Fruit fly (Drosophila melanogaster) whole organism, embryonic: ENCODE measurements around the gene Sgs5.
A peak's percentile ranks its signal among the peaks of the same experiment; 100 is the strongest.

Source experiments
- Asciz ChIP-seq: fragments of 200-800 bp; sonication (Bioruptor generic); optimal IDR thresholded peaks from 2 replicates; lab custom pipeline; 2017; ENCODE audit warnings: missing biosample characterization, mild to moderate bottlenecking, missing genetic modification characterization, missing genetic modification reagents
- Bdp1 ChIP-seq: fragments of 200-800 bp; sonication (Bioruptor generic); optimal IDR thresholded peaks from 3 replicates; lab custom pipeline; 2016; ENCODE audit warnings: missing biosample characterization, missing genetic modification characterization
- BtbVII ChIP-seq: fragments of 200-800 bp; sonication (Bioruptor generic); optimal IDR thresholded peaks from 3 replicates; lab custom pipeline; 2017; ENCODE audit warnings: missing biosample characterization, mild to moderate bottlenecking, missing genetic modification characterization
- CG11504 ChIP-seq: fragments of 200-800 bp; sonication (Bioruptor generic); optimal IDR thresholded peaks from 3 replicates; lab custom pipeline; 2019; ENCODE audit warnings: missing biosample characterization, mild to moderate bottlenecking, missing genetic modification characterization, moderate library complexity
- CG11696 ChIP-seq: fragments of 200-800 bp; sonication (Bioruptor generic); IDR thresholded peaks from 2 replicates; pipeline ENCODE4 v1.3.6; 2022; ENCODE audit warnings: missing biosample characterization, missing genetic modification characterization
- CG13894 ChIP-seq: fragments of 200-800 bp; sonication (Bioruptor generic); optimal IDR thresholded peaks from 3 replicates; lab custom pipeline; 2018; ENCODE audit warnings: missing biosample characterization, mild to moderate bottlenecking, missing genetic modification characterization, moderate library complexity
- CG14441 ChIP-seq: fragments of 200-800 bp; sonication (Bioruptor generic); IDR thresholded peaks from 2 replicates; pipeline ENCODE4 v1.3.6; 2022; ENCODE audit warnings: missing biosample characterization, missing genetic modification characterization
- CG17359 ChIP-seq: fragments of 200-800 bp; sonication (Bioruptor generic); optimal IDR thresholded peaks from 3 replicates; lab custom pipeline; 2018; ENCODE audit warnings: missing biosample characterization, mild to moderate bottlenecking, missing genetic modification characterization, moderate library complexity
- CG18262 ChIP-seq: fragments of 200-800 bp; optimal IDR thresholded peaks from 3 replicates; lab custom pipeline; 2019; ENCODE audit warnings: missing biosample characterization, mild to moderate bottlenecking, missing genetic modification characterization, moderate library complexity
- CG18764 ChIP-seq: fragments of 200-800 bp; sonication (Bioruptor generic); optimal IDR thresholded peaks from 3 replicates; lab custom pipeline; 2016; ENCODE audit warnings: missing biosample characterization, missing genetic modification characterization
- CG2129 ChIP-seq: fragments of 200-800 bp; sonication (Bioruptor generic); IDR thresholded peaks from 2 replicates; pipeline ENCODE4 v1.3.6; 2022; ENCODE audit warnings: missing biosample characterization, missing genetic modification characterization; ENCODE audit not compliant: partially characterized antibody
- CG2678 ChIP-seq: fragments of 200-800 bp; sonication (Bioruptor generic); optimal IDR thresholded peaks from 3 replicates; lab custom pipeline; 2019; ENCODE audit warnings: missing biosample characterization, mild to moderate bottlenecking, missing genetic modification characterization, moderate library complexity
- CG3281 ChIP-seq: fragments of 200-800 bp; sonication (Bioruptor generic); optimal IDR thresholded peaks from 3 replicates; lab custom pipeline; 2017; ENCODE audit warnings: missing biosample characterization, mild to moderate bottlenecking, missing genetic modification characterization
- CG4404 ChIP-seq: fragments of 200-800 bp; sonication (Bioruptor generic); IDR thresholded peaks from 2 replicates; pipeline ENCODE4 v1.3.6; 2022; ENCODE audit warnings: missing biosample characterization, missing genetic modification characterization
- CG5245 ChIP-seq: fragments of 200-800 bp; sonication (Bioruptor generic); optimal IDR thresholded peaks from 3 replicates; lab custom pipeline; 2016; ENCODE audit warnings: missing biosample characterization, missing genetic modification characterization
- CG7839 ChIP-seq: fragments of 200-800 bp; sonication (Bioruptor generic); optimal IDR thresholded peaks from 3 replicates; lab custom pipeline; 2018; ENCODE audit warnings: missing biosample characterization, mild to moderate bottlenecking, missing genetic modification characterization, moderate library complexity
- CG9437 ChIP-seq: fragments of 200-800 bp; sonication (Bioruptor generic); optimal IDR thresholded peaks from 2 replicates; lab custom pipeline; 2018; ENCODE audit warnings: missing biosample characterization, mild to moderate bottlenecking, missing genetic modification characterization
- CG9876 ChIP-seq: fragments of 200-800 bp; sonication (Bioruptor generic); optimal IDR thresholded peaks from 2 replicates; lab custom pipeline; 2016; ENCODE audit warnings: missing biosample characterization, missing genetic modification characterization
- Camta ChIP-seq: fragments of 200-800 bp; sonication (Bioruptor generic); optimal IDR thresholded peaks from 2 replicates; lab custom pipeline; 2016; ENCODE audit warnings: missing biosample characterization, missing genetic modification characterization
- Deaf1 ChIP-seq: fragments of 200-800 bp; optimal IDR thresholded peaks from 3 replicates; lab custom pipeline; 2019; ENCODE audit warnings: missing biosample characterization, mild to moderate bottlenecking, missing genetic modification characterization, moderate library complexity
- Doc2 ChIP-seq: fragments of 200-800 bp; sonication (Bioruptor generic); IDR thresholded peaks from 2 replicates; pipeline ENCODE4 v1.3.6; 2022; ENCODE audit warnings: missing biosample characterization, missing genetic modification characterization
- Ets65A ChIP-seq: fragments of 200-800 bp; sonication (Bioruptor generic); peaks from one replicate; lab custom pipeline; 2016; ENCODE audit warnings: missing biosample characterization, missing genetic modification characterization
- HLH54F ChIP-seq: fragments of 200-800 bp; sonication (Bioruptor generic); optimal IDR thresholded peaks from 3 replicates; lab custom pipeline; 2016; ENCODE audit warnings: missing biosample characterization, missing genetic modification characterization
- Jarid2 ChIP-seq: fragments of 200-800 bp; sonication (Bioruptor generic); optimal IDR thresholded peaks from 3 replicates; lab custom pipeline; 2017; ENCODE audit warnings: mild to moderate bottlenecking, missing biosample characterization, missing genetic modification reagents, missing genetic modification characterization
- Mes4 ChIP-seq: fragments of 200-800 bp; sonication (Bioruptor generic); optimal IDR thresholded peaks from 2 replicates; lab custom pipeline; 2016; ENCODE audit warnings: missing biosample characterization, missing genetic modification characterization
- NC2α ChIP-seq: fragments of 200-800 bp; sonication (Bioruptor generic); optimal IDR thresholded peaks from 2 replicates; lab custom pipeline; 2016; ENCODE audit warnings: missing biosample characterization, missing genetic modification characterization
- NfI ChIP-seq: fragments of 200-800 bp; sonication (Bioruptor generic); optimal IDR thresholded peaks from 3 replicates; lab custom pipeline; 2018; ENCODE audit warnings: missing biosample characterization, mild to moderate bottlenecking, missing genetic modification characterization, moderate library complexity
- abd-A ChIP-seq: fragments of 200-800 bp; sonication (Bioruptor generic); optimal IDR thresholded peaks from 3 replicates; lab custom pipeline; 2019; ENCODE audit warnings: missing biosample characterization, mild to moderate bottlenecking, missing genetic modification characterization, moderate library complexity
- amos ChIP-seq: fragments of 200-800 bp; sonication (Bioruptor generic); IDR thresholded peaks from 2 replicates; pipeline ENCODE4 v1.3.6; 2022; ENCODE audit warnings: missing biosample characterization, missing genetic modification characterization; ENCODE audit not compliant: partially characterized antibody
- az2 ChIP-seq: fragments of 200-800 bp; sonication (Bioruptor generic); optimal IDR thresholded peaks from 3 replicates; lab custom pipeline; 2016; ENCODE audit warnings: missing biosample characterization, missing genetic modification characterization
- bigmax ChIP-seq: fragments of 200-800 bp; sonication (Bioruptor generic); optimal IDR thresholded peaks from 2 replicates; lab custom pipeline; 2018; ENCODE audit warnings: missing biosample characterization, mild to moderate bottlenecking, missing genetic modification characterization
- crol ChIP-seq: fragments of 200-800 bp; sonication (Bioruptor generic); IDR thresholded peaks from 2 replicates; pipeline ENCODE4 v1.3.6; 2022; ENCODE audit warnings: missing biosample characterization, missing genetic modification characterization
- en ChIP-seq: fragments of 200-800 bp; sonication (Bioruptor generic); optimal IDR thresholded peaks from 2 replicates; lab custom pipeline; 2016; ENCODE audit warnings: missing biosample characterization, missing genetic modification characterization
- gcm ChIP-seq: fragments of 200-800 bp; sonication (Bioruptor generic); optimal IDR thresholded peaks from 2 replicates; lab custom pipeline; 2019; ENCODE audit warnings: missing biosample characterization, mild to moderate bottlenecking, missing genetic modification characterization, moderate library complexity
- gem ChIP-seq: fragments of 200-800 bp; sonication (Bioruptor generic); optimal IDR thresholded peaks from 2 replicates; lab custom pipeline; 2019; ENCODE audit warnings: missing biosample characterization, mild to moderate bottlenecking, missing genetic modification characterization, moderate library complexity
- grn ChIP-seq: fragments of 200-800 bp; sonication (Bioruptor generic); optimal IDR thresholded peaks from 3 replicates; lab custom pipeline; 2017; ENCODE audit warnings: missing biosample characterization, missing genetic modification characterization
- gro ChIP-seq: fragments of 200-800 bp; sonication (Bioruptor generic); optimal IDR thresholded peaks from 2 replicates; lab custom pipeline; 2016; ENCODE audit warnings: missing biosample characterization, missing genetic modification characterization
- hb ChIP-seq: fragments of 200-800 bp; sonication (Bioruptor generic); IDR thresholded peaks from 3 replicates; pipeline ENCODE4 v1.3.6; 2022; ENCODE audit warnings: missing biosample characterization, missing genetic modification characterization; ENCODE audit not compliant: partially characterized antibody
- inv ChIP-seq: fragments of 200-800 bp; sonication (Bioruptor generic); IDR thresholded peaks from 2 replicates; pipeline ENCODE4 v1.3.6; 2022; ENCODE audit warnings: missing biosample characterization, missing genetic modification characterization; ENCODE audit not compliant: partially characterized antibody
- lab ChIP-seq: fragments of 200-800 bp; sonication (Bioruptor generic); optimal IDR thresholded peaks from 3 replicates; lab custom pipeline; 2017; ENCODE audit warnings: missing biosample characterization, missing genetic modification characterization, mild to moderate bottlenecking, moderate library complexity, missing genetic modification reagents
- lbe ChIP-seq: fragments of 200-800 bp; sonication (Bioruptor generic); optimal IDR thresholded peaks from 2 replicates; lab custom pipeline; 2016; ENCODE audit warnings: missing biosample characterization, mild to moderate bottlenecking, missing genetic modification characterization
- pita ChIP-seq: fragments of 200-800 bp; sonication (Bioruptor generic); optimal IDR thresholded peaks from 2 replicates; lab custom pipeline; 2017; ENCODE audit warnings: missing biosample characterization, mild to moderate bottlenecking, missing genetic modification characterization
- pum ChIP-seq: fragments of 200-800 bp; sonication (Bioruptor generic); optimal IDR thresholded peaks from 2 replicates; lab custom pipeline; 2016; ENCODE audit warnings: missing biosample characterization, missing genetic modification characterization
- repo ChIP-seq: fragments of 200-800 bp; sonication (Bioruptor generic); optimal IDR thresholded peaks from 2 replicates; lab custom pipeline; 2016; ENCODE audit warnings: missing biosample characterization, missing genetic modification characterization
- sd ChIP-seq: fragments of 200-800 bp; sonication (Bioruptor generic); optimal IDR thresholded peaks from 3 replicates; lab custom pipeline; 2018; ENCODE audit warnings: missing biosample characterization, mild to moderate bottlenecking, missing genetic modification characterization, moderate library complexity
- sim ChIP-seq: fragments of 200-800 bp; sonication (Bioruptor generic); IDR thresholded peaks from 2 replicates; pipeline ENCODE4 v1.3.6; 2022; ENCODE audit warnings: missing biosample characterization, missing genetic modification characterization
- slp2 ChIP-seq: fragments of 200-800 bp; sonication (Bioruptor generic); optimal IDR thresholded peaks from 2 replicates; lab custom pipeline; 2016; ENCODE audit warnings: missing biosample characterization, missing genetic modification characterization
- wdn ChIP-seq: fragments of 200-800 bp; sonication (Bioruptor generic); IDR thresholded peaks from 2 replicates; pipeline ENCODE4 v1.3.6; 2022; ENCODE audit warnings: missing biosample characterization, missing genetic modification characterization

Sgs5 gene

DNA sequence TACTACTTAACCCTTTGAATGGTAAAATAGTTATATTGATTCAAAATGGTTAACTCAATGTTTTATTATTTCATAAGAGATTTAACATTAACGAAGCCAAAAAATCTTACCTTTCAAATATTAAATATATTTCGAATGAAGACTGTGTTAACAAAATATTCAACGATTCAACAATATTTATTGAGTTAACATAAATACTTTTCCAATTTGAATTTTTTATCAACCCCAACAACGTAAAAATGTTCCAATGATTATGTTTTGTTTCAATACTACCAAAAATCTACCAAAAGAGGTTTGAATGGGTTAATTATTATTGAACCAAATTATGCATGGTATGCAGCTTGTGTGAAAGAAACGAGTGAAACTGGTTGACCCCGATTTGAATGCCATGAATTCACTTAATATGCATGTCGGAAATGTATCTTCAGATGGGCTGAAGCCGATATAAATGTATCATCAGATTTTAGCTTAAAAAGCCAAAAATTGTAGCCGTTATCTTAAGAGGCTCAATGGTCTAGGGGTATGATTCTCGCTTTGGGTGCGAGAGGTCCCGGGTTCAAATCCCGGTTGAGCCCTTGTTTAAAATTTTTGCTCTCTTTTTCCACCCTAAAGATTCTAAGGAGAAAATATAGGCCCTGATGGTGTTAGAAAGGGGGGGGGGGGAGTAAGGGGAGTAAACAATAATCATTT, 36.2 kb downstream of the Sgs5 start (continued):
- TF ChIP-seq NfI (GFP tag; lab: Kevin White, UChicago): no peak
- TF ChIP-seq CG11504 (tag; lab: Kevin White, UChicago): peak; percentile 33
- TF ChIP-seq CG18262 (tag; lab: Kevin White, UChicago): peak; percentile 27
- no peak for TF ChIP-seq CG3281 (GFP tag; lab: Kevin White, UChicago)
- no peak for TF ChIP-seq lab (GFP tag; lab: Kevin White, UChicago)
- no peak for TF ChIP-seq wdn (GFP tag; lab: Robert Waterston, UW)
- no peak for TF ChIP-seq gro (GFP tag; lab: Kevin White, UChicago)
- no peak for TF ChIP-seq Asciz
- TF ChIP-seq CG9437 (GFP tag; lab: Kevin White, UChicago): no peak
- no peak for TF ChIP-seq HLH54F (GFP tag; lab: Kevin White, UChicago)
- no peak for TF ChIP-seq Doc2 (GFP tag; lab: Robert Waterston, UW)
- no peak for TF ChIP-seq CG5245 (GFP tag; lab: Kevin White, UChicago)
- TF ChIP-seq CG17359 (tag; lab: Kevin White, UChicago): peak; percentile 37
- peak; percentile 10 for TF ChIP-seq CG7839 (tag; lab: Kevin White, UChicago)
- TF ChIP-seq NC2α (GFP tag; lab: Kevin White, UChicago): no peak
- TF ChIP-seq sd (tag; lab: Kevin White, UChicago): peak; percentile 93
- TF ChIP-seq inv (GFP tag; lab: Robert Waterston, UW): no peak
- no peak for TF ChIP-seq pum
- peak; percentile 16 for TF ChIP-seq gem
- TF ChIP-seq en: no peak
- no peak for TF ChIP-seq pita (GFP tag; lab: Kevin White, UChicago)
- peak; percentile 82 for TF ChIP-seq Bdp1 (GFP tag; lab: Kevin White, UChicago)
- TF ChIP-seq Camta (GFP tag; lab: Kevin White, UChicago): no peak
- peak; percentile 27 for TF ChIP-seq CG2678

DNA sequence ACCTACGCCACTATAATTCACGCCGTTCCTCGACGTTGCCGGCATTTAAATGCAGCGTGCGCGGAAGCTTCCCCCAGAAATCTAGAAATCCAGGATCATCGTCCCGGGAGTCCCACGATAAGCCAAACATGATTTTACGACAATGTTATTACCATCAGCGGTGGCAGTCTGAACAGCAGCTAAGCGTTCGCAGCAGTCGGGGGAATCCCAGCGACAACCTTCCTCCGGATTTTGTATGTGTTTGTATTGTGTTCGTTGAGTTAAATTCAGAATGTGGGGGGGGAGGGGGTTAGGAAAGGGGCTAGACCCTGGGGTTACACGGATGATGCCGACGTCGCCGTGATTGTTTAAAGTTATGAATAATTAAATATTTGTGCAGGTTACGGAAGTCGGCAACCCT, 48.9 kb downstream of the Sgs5 start:
- TF ChIP-seq abd-A (tag; lab: Kevin White, UChicago): peak; percentile 5
- TF ChIP-seq CG9876: no peak
- no peak for TF ChIP-seq az2 (GFP tag; lab: Kevin White, UChicago)
- no peak for TF ChIP-seq grn (GFP tag; lab: Kevin White, UChicago)
- no peak for TF ChIP-seq hb (GFP tag; lab: Robert Waterston, UW)
- no peak for TF ChIP-seq slp2 (GFP tag; lab: Kevin White, UChicago)
- TF ChIP-seq CG18262 (tag; lab: Kevin White, UChicago): no peak
- TF ChIP-seq CG17359 (tag; lab: Kevin White, UChicago): no peak
- no peak for TF ChIP-seq CG14441 (GFP tag; lab: Robert Waterston, UW)
- no peak for TF ChIP-seq repo (GFP tag; lab: Kevin White, UChicago)
- TF ChIP-seq crol (GFP tag; lab: Robert Waterston, UW): 0 out of 2 replicates have a peak, but pooled peaks have one; percentile 42
- TF ChIP-seq CG13894 (tag; lab: Kevin White, UChicago): peak; percentile 52
- TF ChIP-seq gcm (GFP tag; lab: Kevin White, UChicago): no peak
- TF ChIP-seq Mes4 (GFP tag; lab: Kevin White, UChicago): no peak
- TF ChIP-seq BtbVII (GFP tag; lab: Kevin White, UChicago): no peak
- no peak for TF ChIP-seq lbe (GFP tag; lab: Kevin White, UChicago)
- TF ChIP-seq Jarid2: no peak
- no peak for TF ChIP-seq bigmax
- no peak for TF ChIP-seq amos (GFP tag; lab: Robert Waterston, UW)
- no peak for TF ChIP-seq sim
- no peak for TF ChIP-seq CG11696 (GFP tag; lab: Robert Waterston, UW)
- no peak for TF ChIP-seq CG18764 (GFP tag; lab: Kevin White, UChicago)
- TF ChIP-seq CG4404 (GFP tag; lab: Robert Waterston, UW): no peak
- no peak for TF ChIP-seq CG2129 (GFP tag; lab: Robert Waterston, UW)
- no peak for TF ChIP-seq Deaf1 (tag; lab: Kevin White, UChicago)
- TF ChIP-seq Ets65A (GFP tag; lab: Kevin White, UChicago): peak; percentile 73
